Fruit fly (Drosophila melanogaster) whole organism, prepupa: ENCODE results near the gene CG17612.
A peak's percentile ranks its signal among the peaks of the same experiment; 100 is the strongest.

Experiments used
- Blimp-1 ChIP-seq: fragments of 200-800 bp; sonication (Bioruptor generic); optimal IDR thresholded peaks from 3 replicates; lab custom pipeline; 2017; ENCODE audit warnings: missing biosample characterization, missing genetic modification characterization, mild to moderate bottlenecking, moderate library complexity, missing genetic modification reagents
- CG10669 ChIP-seq: fragments of 200-800 bp; sonication (Bioruptor generic); optimal IDR thresholded peaks from 3 replicates; lab custom pipeline; 2018; ENCODE audit warnings: missing biosample characterization, mild to moderate bottlenecking, missing genetic modification characterization, moderate library complexity
- CG11294 ChIP-seq: fragments of 200-800 bp; sonication (Bioruptor generic); IDR thresholded peaks from 2 replicates; pipeline ENCODE4 v1.3.6; 2022; ENCODE audit warnings: missing biosample characterization, missing genetic modification characterization
- CG11762 ChIP-seq: fragments of 200-800 bp; sonication (Bioruptor generic); optimal IDR thresholded peaks from 3 replicates; lab custom pipeline; 2016; ENCODE audit warnings: missing biosample characterization, missing genetic modification characterization; ENCODE audit not compliant: insufficient read depth
- CG15336 ChIP-seq: fragments of 200-800 bp; sonication (Bioruptor generic); IDR thresholded peaks from 2 replicates; pipeline ENCODE4 v1.3.6; 2022; ENCODE audit warnings: missing biosample characterization, missing genetic modification characterization
- CG16779 ChIP-seq: fragments of 200-800 bp; sonication (Bioruptor generic); optimal IDR thresholded peaks from 3 replicates; lab custom pipeline; 2017; ENCODE audit warnings: missing biosample characterization, mild to moderate bottlenecking, missing genetic modification characterization
- CG3032 ChIP-seq: fragments of 200-800 bp; optimal IDR thresholded peaks from 2 replicates; lab custom pipeline; 2019; ENCODE audit warnings: missing biosample characterization, mild to moderate bottlenecking, missing genetic modification characterization, moderate library complexity
- CG31627 ChIP-seq: fragments of 200-800 bp; sonication (Bioruptor generic); optimal IDR thresholded peaks from 3 replicates; lab custom pipeline; 2016; ENCODE audit warnings: missing biosample characterization, missing genetic modification characterization
- CG32006 ChIP-seq: fragments of 200-800 bp; sonication (Bioruptor generic); optimal IDR thresholded peaks from 3 replicates; lab custom pipeline; 2017; ENCODE audit warnings: missing biosample characterization, mild to moderate bottlenecking, missing genetic modification characterization
- CG3919 ChIP-seq: fragments of 200-800 bp; sonication (Bioruptor generic); optimal IDR thresholded peaks from 3 replicates; lab custom pipeline; 2016; ENCODE audit warnings: missing biosample characterization, missing genetic modification characterization
- CG4318 ChIP-seq: fragments of 200-800 bp; sonication (Bioruptor generic); optimal IDR thresholded peaks from 3 replicates; lab custom pipeline; 2017; ENCODE audit warnings: missing biosample characterization, mild to moderate bottlenecking, missing genetic modification characterization
- CG6276 ChIP-seq: fragments of 200-800 bp; sonication (Bioruptor generic); optimal IDR thresholded peaks from 2 replicates; lab custom pipeline; 2017; ENCODE audit warnings: missing biosample characterization, mild to moderate bottlenecking, missing genetic modification characterization
- CG6792 ChIP-seq: fragments of 200-800 bp; sonication (Bioruptor generic); optimal IDR thresholded peaks from 3 replicates; lab custom pipeline; 2016; ENCODE audit warnings: missing biosample characterization, missing genetic modification characterization
- CG6854 ChIP-seq: fragments of 200-800 bp; sonication (Bioruptor generic); optimal IDR thresholded peaks from 2 replicates; lab custom pipeline; 2017; ENCODE audit warnings: missing biosample characterization, mild to moderate bottlenecking, missing genetic modification characterization
- CG7368 ChIP-seq: fragments of 200-800 bp; sonication (Bioruptor generic); optimal IDR thresholded peaks from 3 replicates; lab custom pipeline; 2016; ENCODE audit warnings: missing biosample characterization, missing genetic modification characterization
- CG8119 ChIP-seq: fragments of 200-800 bp; sonication (Bioruptor generic); IDR thresholded peaks from 3 replicates; pipeline ENCODE4 v1.3.6; 2022; ENCODE audit warnings: missing biosample characterization, missing genetic modification characterization
- CG8319 ChIP-seq: fragments of 200-800 bp; sonication (Bioruptor generic); optimal IDR thresholded peaks from 3 replicates; lab custom pipeline; 2016; ENCODE audit warnings: missing biosample characterization, missing genetic modification characterization
- CG8632 ChIP-seq: fragments of 200-800 bp; sonication (Bioruptor generic); optimal IDR thresholded peaks from 3 replicates; lab custom pipeline; 2016; ENCODE audit warnings: missing biosample characterization, missing genetic modification characterization
- CG9139 ChIP-seq: fragments of 200-800 bp; sonication (Bioruptor generic); optimal IDR thresholded peaks from 3 replicates; lab custom pipeline; 2017; ENCODE audit warnings: missing biosample characterization, mild to moderate bottlenecking, missing genetic modification characterization
- Eip75B ChIP-seq: fragments of 200-800 bp; sonication (Bioruptor generic); optimal IDR thresholded peaks from 3 replicates; lab custom pipeline; 2016; ENCODE audit warnings: missing biosample characterization, missing genetic modification characterization
- Eip93F ChIP-seq: fragments of 200-800 bp; sonication (Bioruptor generic); optimal IDR thresholded peaks from 2 replicates; lab custom pipeline; 2016; ENCODE audit warnings: missing biosample characterization, mild to moderate bottlenecking, missing genetic modification characterization
- Ets21C ChIP-seq: fragments of 200-800 bp; sonication (Bioruptor generic); optimal IDR thresholded peaks from 3 replicates; lab custom pipeline; 2016; ENCODE audit warnings: missing biosample characterization, missing genetic modification characterization
- Ets96B ChIP-seq: fragments of 200-800 bp; optimal IDR thresholded peaks from 2 replicates; lab custom pipeline; 2019; ENCODE audit warnings: missing biosample characterization, mild to moderate bottlenecking, missing genetic modification characterization, moderate library complexity
- Hr38 ChIP-seq: sonication (Bioruptor generic); optimal IDR thresholded peaks from 2 replicates; lab custom pipeline; 2016; ENCODE audit warnings: missing biosample characterization, missing genetic modification characterization
- Hr39 ChIP-seq: fragments of 200-800 bp; sonication (Bioruptor generic); optimal IDR thresholded peaks from 2 replicates; lab custom pipeline; 2016; ENCODE audit warnings: missing biosample characterization, missing genetic modification characterization
- Lpt ChIP-seq: fragments of 200-800 bp; sonication (Bioruptor generic); optimal IDR thresholded peaks from 3 replicates; lab custom pipeline; 2016; ENCODE audit warnings: missing biosample characterization, missing genetic modification characterization
- Met ChIP-seq: fragments of 200-800 bp; sonication (Bioruptor generic); optimal IDR thresholded peaks from 3 replicates; lab custom pipeline; 2016; ENCODE audit warnings: missing biosample characterization, missing genetic modification characterization
- OdsH ChIP-seq: fragments of 200-800 bp; sonication (Bioruptor generic); optimal IDR thresholded peaks from 3 replicates; lab custom pipeline; 2016; ENCODE audit warnings: missing biosample characterization, missing genetic modification characterization
- Smox ChIP-seq: fragments of 200-800 bp; sonication (Bioruptor generic); optimal IDR thresholded peaks from 3 replicates; lab custom pipeline; 2016; ENCODE audit warnings: missing biosample characterization, missing genetic modification characterization
- Sox102F ChIP-seq: fragments of 200-800 bp; sonication (Bioruptor generic); optimal IDR thresholded peaks from 2 replicates; lab custom pipeline; 2016; ENCODE audit warnings: missing biosample characterization, mild to moderate bottlenecking, missing genetic modification characterization
- Sox14 ChIP-seq: fragments of 200-800 bp; sonication (Bioruptor generic); optimal IDR thresholded peaks from 3 replicates; lab custom pipeline; 2016; ENCODE audit warnings: missing biosample characterization, missing genetic modification characterization
- achi ChIP-seq: fragments of 200-800 bp; sonication (Bioruptor generic); optimal IDR thresholded peaks from 3 replicates; lab custom pipeline; 2016; ENCODE audit warnings: missing biosample characterization, missing genetic modification characterization
- cyc ChIP-seq: fragments of 200-800 bp; sonication (Bioruptor generic); optimal IDR thresholded peaks from 3 replicates; lab custom pipeline; 2016; ENCODE audit warnings: missing biosample characterization, missing genetic modification characterization
- eg ChIP-seq: fragments of 200-800 bp; sonication (Bioruptor generic); IDR thresholded peaks from 3 replicates; pipeline ENCODE4 v1.3.6; 2022; ENCODE audit warnings: missing biosample characterization, missing genetic modification characterization
- esn ChIP-seq: fragments of 200-800 bp; sonication (Bioruptor generic); optimal IDR thresholded peaks from 2 replicates; lab custom pipeline; 2016; ENCODE audit warnings: missing biosample characterization, mild to moderate bottlenecking, missing genetic modification characterization, moderate library complexity
- fd59A ChIP-seq: fragments of 200-800 bp; sonication (Bioruptor generic); optimal IDR thresholded peaks from 2 replicates; lab custom pipeline; 2017; ENCODE audit warnings: missing biosample characterization, mild to moderate bottlenecking, missing genetic modification characterization, missing genetic modification reagents
- fd85E ChIP-seq: fragments of 200-800 bp; sonication (Bioruptor generic); optimal IDR thresholded peaks from 3 replicates; lab custom pipeline; 2016; ENCODE audit warnings: missing biosample characterization, missing genetic modification characterization
- fkh ChIP-seq: fragments of 200-800 bp; sonication (Bioruptor generic); optimal IDR thresholded peaks from 3 replicates; lab custom pipeline; 2017; ENCODE audit warnings: missing biosample characterization, mild to moderate bottlenecking, missing genetic modification characterization, moderate library complexity
- lz ChIP-seq: fragments of 200-800 bp; sonication (Bioruptor generic); optimal IDR thresholded peaks from 3 replicates; lab custom pipeline; 2016; ENCODE audit warnings: missing biosample characterization, missing genetic modification characterization
- pdm3 ChIP-seq: fragments of 200-800 bp; sonication (Bioruptor generic); optimal IDR thresholded peaks from 3 replicates; lab custom pipeline; 2016; ENCODE audit warnings: missing biosample characterization, missing genetic modification characterization
- spab ChIP-seq: fragments of 200-800 bp; sonication (Bioruptor generic); optimal IDR thresholded peaks from 2 replicates; lab custom pipeline; 2017; ENCODE audit warnings: missing biosample characterization, mild to moderate bottlenecking, missing genetic modification characterization, missing genetic modification reagents
- ss ChIP-seq, 2 experiments: fragments of 200-800 bp; sonication (Bioruptor generic); optimal IDR thresholded peaks; 2 replicates in 1 of 2; 3 replicates in 1 of 2; lab custom pipeline; 2017 to 2018; ENCODE audit warnings: mild to moderate bottlenecking in 2 of 2, missing biosample characterization in 2 of 2, missing genetic modification characterization in 2 of 2, moderate library complexity in 1 of 2
- svp ChIP-seq: fragments of 200-800 bp; sonication (Bioruptor generic); peaks from one replicate; lab custom pipeline; 2016; ENCODE audit warnings: missing biosample characterization, missing genetic modification characterization
- vri ChIP-seq: fragments of 200-800 bp; sonication (Bioruptor generic); optimal IDR thresholded peaks from 3 replicates; lab custom pipeline; 2016; ENCODE audit warnings: missing biosample characterization, mild to moderate bottlenecking, missing genetic modification characterization

The CG17612 gene

dm6 chr2L:4350683-4351324, 31.7 kb downstream of the CG17612 start (continued):
- TF ChIP-seq spab (peak; percentile 3), Hr39 (GFP tag; lab: Kevin White, UChicago) (peak; percentile 13), ss (GFP tag; optimal IDR thresholded peaks at IDR 0.05; lab: Kevin White, UChicago) (peak in 1 of 2 experiments; percentile 24), CG3032 (tag; lab: Kevin White, UChicago) (peak; percentile 51), fd85E (GFP tag; lab: Kevin White, UChicago) (no peak), Ets96B (tag; lab: Kevin White, UChicago) (peak; percentile 54), CG8319 (no peak), lz (GFP tag; lab: Kevin White, UChicago) (peak; percentile 35), Ets21C (GFP tag; lab: Kevin White, UChicago) (peak; percentile 8), achi (GFP tag; lab: Kevin White, UChicago) (peak; percentile 37), Smox (GFP tag; lab: Kevin White, UChicago) (peak; percentile 35), CG31627 (GFP tag; lab: Kevin White, UChicago) (peak; percentile 26), vri (peak; percentile 22), CG7368 (peak; percentile 24)
- TF ChIP-seq, all 60 proteins: peak for 39

- no peak for TF ChIP-seq CG10669 (GFP tag; lab: Kevin White, UChicago)
- no peak for TF ChIP-seq Sox14 (GFP tag; lab: Kevin White, UChicago)
- no peak for TF ChIP-seq CG6276 (GFP tag; lab: Kevin White, UChicago)
- TF ChIP-seq CG8632 (GFP tag; lab: Kevin White, UChicago): no peak
- no peak for TF ChIP-seq Smox (GFP tag; lab: Kevin White, UChicago)
- no peak for TF ChIP-seq ss (GFP tag; optimal IDR thresholded peaks at IDR 0.05; lab: Kevin White, UChicago)
- TF ChIP-seq lz (GFP tag; lab: Kevin White, UChicago): no peak
- TF ChIP-seq OdsH (GFP tag; lab: Kevin White, UChicago): no peak
- no peak for TF ChIP-seq vri
- TF ChIP-seq Met (GFP tag; lab: Kevin White, UChicago): no peak
- no peak for TF ChIP-seq Ets21C (GFP tag; lab: Kevin White, UChicago)
These were observed 32.9 kb downstream of the CG17612 start for dm6 chr2L:4349677-4350076.

dm6 chr2L:4348545-4348944, 34.0 kb downstream of the CG17612 start:
- peak; percentile 44 for TF ChIP-seq Smox (GFP tag; lab: Kevin White, UChicago)
- peak; percentile 71 for TF ChIP-seq CG10669 (GFP tag; lab: Kevin White, UChicago)
- TF ChIP-seq CG31627 (GFP tag; lab: Kevin White, UChicago): peak; percentile 45
- no peak for TF ChIP-seq Blimp-1 (GFP tag; lab: Kevin White, UChicago)
- TF ChIP-seq CG8119: peak; percentile 49; the same call in 1 of the 3 replicates
- no peak for TF ChIP-seq vri
- no peak; the same call in 1 of the 2 replicates for TF ChIP-seq CG11294
- no peak for TF ChIP-seq Eip93F (GFP tag; lab: Kevin White, UChicago)
- peak; percentile 66 for TF ChIP-seq CG32006 (GFP tag; lab: Kevin White, UChicago)
- peak; percentile 46 for TF ChIP-seq fd59A (GFP tag; lab: Kevin White, UChicago)
- TF ChIP-seq CG8632 (GFP tag; lab: Kevin White, UChicago): peak; percentile 84
- peak; percentile 76 for TF ChIP-seq esn (GFP tag; lab: Kevin White, UChicago)
- peak; percentile 80 for TF ChIP-seq pdm3 (GFP tag; lab: Kevin White, UChicago)
- peak; percentile 64 for TF ChIP-seq Sox102F (GFP tag; lab: Kevin White, UChicago)
- no peak for TF ChIP-seq fkh (GFP tag; lab: Kevin White, UChicago)
- peak; percentile 39; the same call in 1 of the 2 replicates for TF ChIP-seq CG15336 (GFP tag; lab: Robert Waterston, UW)
- TF ChIP-seq CG9139: peak; percentile 32
- peak; percentile 49 for TF ChIP-seq Sox14 (GFP tag; lab: Kevin White, UChicago)
- peak; percentile 82 for TF ChIP-seq svp (GFP tag; lab: Kevin White, UChicago)
- peak; percentile 59 for TF ChIP-seq cyc (GFP tag; lab: Kevin White, UChicago)
- TF ChIP-seq eg: peak; percentile 60; the same call in 1 of the 3 replicates
- TF ChIP-seq CG6854: peak; percentile 58
- peak; percentile 77 for TF ChIP-seq CG8319
- TF ChIP-seq CG16779 (tag; lab: Kevin White, UChicago): peak; percentile 51
- peak; percentile 29 for TF ChIP-seq Lpt (GFP tag; lab: Kevin White, UChicago)
- no peak for TF ChIP-seq CG4318 (GFP tag; lab: Kevin White, UChicago)
- peak; percentile 75 for TF ChIP-seq OdsH (GFP tag; lab: Kevin White, UChicago)
- peak; percentile 69 for TF ChIP-seq CG11762
- peak; percentile 78 for TF ChIP-seq CG6792
- TF ChIP-seq Eip75B (GFP tag; lab: Kevin White, UChicago): peak; percentile 75
- TF ChIP-seq Hr38 (GFP tag; lab: Kevin White, UChicago): no peak
- TF ChIP-seq CG3919 (GFP tag; lab: Kevin White, UChicago): peak; percentile 87
- peak; percentile 54 for TF ChIP-seq lz (GFP tag; lab: Kevin White, UChicago)
- TF ChIP-seq Ets21C (GFP tag; lab: Kevin White, UChicago): peak; percentile 4
